Fruit fly (Drosophila melanogaster) whole organism, prepupa: ENCODE measurements around the gene CG32110.

ENCODE experiments used
- Blimp-1 ChIP-seq: fragments of 200-800 bp; sonication (Bioruptor generic); optimal IDR thresholded peaks from 3 replicates; lab custom pipeline; 2017; ENCODE audit warnings: missing biosample characterization, missing genetic modification characterization, mild to moderate bottlenecking, moderate library complexity, missing genetic modification reagents
- CG10631 ChIP-seq: fragments of 200-800 bp; sonication (Bioruptor generic); optimal IDR thresholded peaks from 2 replicates; lab custom pipeline; 2016; ENCODE audit warnings: missing biosample characterization, missing genetic modification characterization
- CG10669 ChIP-seq: fragments of 200-800 bp; sonication (Bioruptor generic); optimal IDR thresholded peaks from 3 replicates; lab custom pipeline; 2018; ENCODE audit warnings: missing biosample characterization, mild to moderate bottlenecking, missing genetic modification characterization, moderate library complexity
- CG11762 ChIP-seq: fragments of 200-800 bp; sonication (Bioruptor generic); optimal IDR thresholded peaks from 3 replicates; lab custom pipeline; 2016; ENCODE audit warnings: missing biosample characterization, missing genetic modification characterization; ENCODE audit not compliant: insufficient read depth
- CG11902 ChIP-seq: fragments of 200-800 bp; sonication (Bioruptor generic); optimal IDR thresholded peaks from 3 replicates; lab custom pipeline; 2016; ENCODE audit warnings: missing biosample characterization, missing genetic modification characterization
- CG1621 ChIP-seq: fragments of 200-800 bp; sonication (Bioruptor generic); optimal IDR thresholded peaks from 3 replicates; lab custom pipeline; 2018; ENCODE audit warnings: missing biosample characterization, mild to moderate bottlenecking, missing genetic modification characterization
- CG3032 ChIP-seq: fragments of 200-800 bp; optimal IDR thresholded peaks from 2 replicates; lab custom pipeline; 2019; ENCODE audit warnings: missing biosample characterization, mild to moderate bottlenecking, missing genetic modification characterization, moderate library complexity
- CG32006 ChIP-seq: fragments of 200-800 bp; sonication (Bioruptor generic); optimal IDR thresholded peaks from 3 replicates; lab custom pipeline; 2017; ENCODE audit warnings: missing biosample characterization, mild to moderate bottlenecking, missing genetic modification characterization
- CG34406 ChIP-seq: fragments of 200-800 bp; sonication (Bioruptor generic); optimal IDR thresholded peaks from 3 replicates; lab custom pipeline; 2016; ENCODE audit warnings: missing biosample characterization, missing genetic modification characterization
- CG4318 ChIP-seq: fragments of 200-800 bp; sonication (Bioruptor generic); optimal IDR thresholded peaks from 3 replicates; lab custom pipeline; 2017; ENCODE audit warnings: missing biosample characterization, mild to moderate bottlenecking, missing genetic modification characterization
- CG6163 ChIP-seq: fragments of 200-800 bp; sonication (Bioruptor generic); IDR thresholded peaks from 3 replicates; pipeline ENCODE4 v1.3.6; 2022; ENCODE audit warnings: missing biosample characterization, missing genetic modification characterization
- CG6276 ChIP-seq: fragments of 200-800 bp; sonication (Bioruptor generic); optimal IDR thresholded peaks from 2 replicates; lab custom pipeline; 2017; ENCODE audit warnings: missing biosample characterization, mild to moderate bottlenecking, missing genetic modification characterization
- CG6808 ChIP-seq: fragments of 200-800 bp; sonication (Bioruptor generic); optimal IDR thresholded peaks from 3 replicates; lab custom pipeline; 2017; ENCODE audit warnings: missing biosample characterization, missing genetic modification characterization, mild to moderate bottlenecking, moderate library complexity, missing genetic modification reagents
- CG6854 ChIP-seq: fragments of 200-800 bp; sonication (Bioruptor generic); optimal IDR thresholded peaks from 2 replicates; lab custom pipeline; 2017; ENCODE audit warnings: missing biosample characterization, mild to moderate bottlenecking, missing genetic modification characterization
- CG7368 ChIP-seq: fragments of 200-800 bp; sonication (Bioruptor generic); optimal IDR thresholded peaks from 3 replicates; lab custom pipeline; 2016; ENCODE audit warnings: missing biosample characterization, missing genetic modification characterization
- CG8319 ChIP-seq: fragments of 200-800 bp; sonication (Bioruptor generic); optimal IDR thresholded peaks from 3 replicates; lab custom pipeline; 2016; ENCODE audit warnings: missing biosample characterization, missing genetic modification characterization
- CG8632 ChIP-seq: fragments of 200-800 bp; sonication (Bioruptor generic); optimal IDR thresholded peaks from 3 replicates; lab custom pipeline; 2016; ENCODE audit warnings: missing biosample characterization, missing genetic modification characterization
- Eip75B ChIP-seq: fragments of 200-800 bp; sonication (Bioruptor generic); optimal IDR thresholded peaks from 3 replicates; lab custom pipeline; 2016; ENCODE audit warnings: missing biosample characterization, missing genetic modification characterization
- Eip78C ChIP-seq: fragments of 200-800 bp; sonication (Bioruptor generic); peaks from one replicate; lab custom pipeline; 2016; ENCODE audit warnings: missing biosample characterization, missing genetic modification characterization
- Ets21C ChIP-seq: fragments of 200-800 bp; sonication (Bioruptor generic); optimal IDR thresholded peaks from 3 replicates; lab custom pipeline; 2016; ENCODE audit warnings: missing biosample characterization, missing genetic modification characterization
- Hr38 ChIP-seq: sonication (Bioruptor generic); optimal IDR thresholded peaks from 2 replicates; lab custom pipeline; 2016; ENCODE audit warnings: missing biosample characterization, missing genetic modification characterization
- Hr39 ChIP-seq: fragments of 200-800 bp; sonication (Bioruptor generic); optimal IDR thresholded peaks from 2 replicates; lab custom pipeline; 2016; ENCODE audit warnings: missing biosample characterization, missing genetic modification characterization
- Lpt ChIP-seq: fragments of 200-800 bp; sonication (Bioruptor generic); optimal IDR thresholded peaks from 3 replicates; lab custom pipeline; 2016; ENCODE audit warnings: missing biosample characterization, missing genetic modification characterization
- Met ChIP-seq: fragments of 200-800 bp; sonication (Bioruptor generic); optimal IDR thresholded peaks from 3 replicates; lab custom pipeline; 2016; ENCODE audit warnings: missing biosample characterization, missing genetic modification characterization
- Smox ChIP-seq: fragments of 200-800 bp; sonication (Bioruptor generic); optimal IDR thresholded peaks from 3 replicates; lab custom pipeline; 2016; ENCODE audit warnings: missing biosample characterization, missing genetic modification characterization
- Sox14 ChIP-seq: fragments of 200-800 bp; sonication (Bioruptor generic); optimal IDR thresholded peaks from 3 replicates; lab custom pipeline; 2016; ENCODE audit warnings: missing biosample characterization, missing genetic modification characterization
- acj6 ChIP-seq: fragments of 200-800 bp; sonication (Bioruptor generic); optimal IDR thresholded peaks from 3 replicates; lab custom pipeline; 2016; ENCODE audit warnings: missing biosample characterization, missing genetic modification characterization
- cyc ChIP-seq: fragments of 200-800 bp; sonication (Bioruptor generic); optimal IDR thresholded peaks from 3 replicates; lab custom pipeline; 2016; ENCODE audit warnings: missing biosample characterization, missing genetic modification characterization
- dsx ChIP-seq: fragments of 200-800 bp; optimal IDR thresholded peaks from 3 replicates; lab custom pipeline; 2019; ENCODE audit warnings: missing biosample characterization, mild to moderate bottlenecking, missing genetic modification characterization, moderate library complexity; ENCODE audit not compliant: poor library complexity, severe bottlenecking
- fkh ChIP-seq: fragments of 200-800 bp; sonication (Bioruptor generic); optimal IDR thresholded peaks from 3 replicates; lab custom pipeline; 2017; ENCODE audit warnings: missing biosample characterization, mild to moderate bottlenecking, missing genetic modification characterization, moderate library complexity
- lz ChIP-seq: fragments of 200-800 bp; sonication (Bioruptor generic); optimal IDR thresholded peaks from 3 replicates; lab custom pipeline; 2016; ENCODE audit warnings: missing biosample characterization, missing genetic modification characterization
- net ChIP-seq: fragments of 200-800 bp; sonication (Bioruptor generic); optimal IDR thresholded peaks from 3 replicates; lab custom pipeline; 2016; ENCODE audit warnings: missing biosample characterization, missing genetic modification characterization
- salr ChIP-seq, 2 experiments: fragments of 200-800 bp; sonication (Bioruptor generic); optimal IDR thresholded peaks; 3 replicates each; lab custom pipeline; 2016 to 2018; ENCODE audit warnings: missing biosample characterization in 2 of 2, missing genetic modification characterization in 2 of 2, mild to moderate bottlenecking in 1 of 2
- ss ChIP-seq, 2 experiments: fragments of 200-800 bp; sonication (Bioruptor generic); optimal IDR thresholded peaks; 2 replicates in 1 of 2; 3 replicates in 1 of 2; lab custom pipeline; 2017 to 2018; ENCODE audit warnings: mild to moderate bottlenecking in 2 of 2, missing biosample characterization in 2 of 2, missing genetic modification characterization in 2 of 2, moderate library complexity in 1 of 2
- svp ChIP-seq: fragments of 200-800 bp; sonication (Bioruptor generic); peaks from one replicate; lab custom pipeline; 2016; ENCODE audit warnings: missing biosample characterization, missing genetic modification characterization
- topi ChIP-seq: fragments of 200-800 bp; sonication (Bioruptor generic); optimal IDR thresholded peaks from 3 replicates; lab custom pipeline; 2016; ENCODE audit warnings: missing biosample characterization, missing genetic modification characterization
- vri ChIP-seq: fragments of 200-800 bp; sonication (Bioruptor generic); optimal IDR thresholded peaks from 3 replicates; lab custom pipeline; 2016; ENCODE audit warnings: missing biosample characterization, mild to moderate bottlenecking, missing genetic modification characterization

Gene CG32110

DNA sequence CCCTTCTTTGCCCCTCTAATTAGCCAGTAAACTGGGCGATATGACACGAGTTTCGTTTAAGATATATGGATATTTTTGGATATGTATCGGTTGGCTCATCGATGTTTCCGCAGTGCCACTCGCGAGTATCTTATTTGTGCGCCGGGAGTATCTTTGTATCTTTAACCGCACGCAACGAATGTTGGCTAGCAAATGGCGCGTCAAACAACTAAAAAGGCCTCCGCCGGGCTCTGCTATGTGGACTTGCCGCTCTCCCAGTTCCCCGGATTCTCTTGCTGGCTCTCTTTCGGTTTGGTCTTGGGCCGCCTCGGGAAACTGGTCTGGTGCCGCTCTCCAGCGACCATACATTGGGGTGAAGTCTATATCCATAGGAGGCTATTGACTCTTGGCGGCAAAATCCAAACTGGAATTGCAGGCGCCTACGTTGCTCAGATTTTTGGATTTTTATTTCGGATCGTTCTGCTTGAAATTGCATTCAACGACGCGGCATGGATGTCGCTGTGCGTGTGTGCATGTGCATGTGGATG lies 23.9 kb downstream of the CG32110 start (continued):
- TF ChIP-seq Sox14 (GFP tag; lab: Kevin White, UChicago) (no peak), CG6808 (GFP tag; lab: Kevin White, UChicago) (peak; percentile 57), CG10669 (GFP tag; lab: Kevin White, UChicago) (no peak), topi (GFP tag; lab: Kevin White, UChicago) (no peak), CG6854 (GFP tag; lab: Kevin White, UChicago) (peak; percentile 58), CG6276 (peak; percentile 56), CG1621 (tag; lab: Kevin White, UChicago) (peak; percentile 87), Smox (GFP tag; lab: Kevin White, UChicago) (no peak), Hr39 (GFP tag; lab: Kevin White, UChicago) (no peak), CG3032 (tag; lab: Kevin White, UChicago) (no peak), Met (no peak), fkh (GFP tag; lab: Kevin White, UChicago) (no peak), cyc (no peak), CG11762 (no peak), svp (GFP tag; lab: Kevin White, UChicago) (no peak), dsx (GFP tag; lab: Kevin White, UChicago) (peak; percentile 40), net (GFP tag; lab: Kevin White, UChicago) (peak; percentile 35), CG8319 (GFP tag; lab: Kevin White, UChicago) (no peak), CG7368 (GFP tag; lab: Kevin White, UChicago) (no peak), Ets21C (GFP tag; lab: Kevin White, UChicago) (no peak)

DNA sequence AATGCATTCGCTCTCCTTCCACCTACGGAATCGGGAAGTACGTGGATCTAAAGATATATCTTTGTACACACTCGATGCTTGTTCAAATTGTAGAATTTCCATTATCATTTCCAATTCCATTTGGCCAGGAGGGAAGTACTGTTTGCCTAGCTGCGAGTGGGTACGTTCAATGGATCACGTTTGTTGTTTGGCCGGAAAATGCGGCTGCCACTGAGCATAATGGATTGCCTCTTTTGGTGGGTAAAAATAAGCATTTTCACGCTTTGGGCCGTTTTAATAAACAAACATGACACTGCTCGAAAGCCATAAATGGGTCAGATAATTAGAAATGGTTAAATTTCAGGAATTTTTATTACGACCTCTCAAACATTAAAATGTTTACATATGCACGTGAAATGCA lies 24.8 kb downstream of the CG32110 start:
- TF ChIP-seq Blimp-1 (GFP tag; lab: Kevin White, UChicago) = no peak
- no peak for TF ChIP-seq salr (GFP tag; optimal IDR thresholded peaks at IDR 0.05; lab: Kevin White, UChicago)
- TF ChIP-seq acj6 (GFP tag; lab: Kevin White, UChicago) = no peak
- no peak for TF ChIP-seq Lpt (GFP tag; lab: Kevin White, UChicago)
- TF ChIP-seq CG10631 (GFP tag; lab: Kevin White, UChicago) = no peak
- TF ChIP-seq CG11902 (GFP tag; lab: Kevin White, UChicago) = no peak
- TF ChIP-seq CG8319 (GFP tag; lab: Kevin White, UChicago) = no peak
- TF ChIP-seq Hr38 (GFP tag; lab: Kevin White, UChicago) = no peak
- no peak for TF ChIP-seq Ets21C (GFP tag; lab: Kevin White, UChicago)
- TF ChIP-seq fkh (GFP tag; lab: Kevin White, UChicago) = peak; percentile 12
- TF ChIP-seq CG34406 (GFP tag; lab: Kevin White, UChicago) = no peak
- no peak for TF ChIP-seq CG8632 (GFP tag; lab: Kevin White, UChicago)
- no peak for TF ChIP-seq CG11762
- peak; percentile 14 for TF ChIP-seq CG32006 (GFP tag; lab: Kevin White, UChicago)
- TF ChIP-seq CG4318 (GFP tag; lab: Kevin White, UChicago) = no peak
- no peak for TF ChIP-seq ss (GFP tag; optimal IDR thresholded peaks at IDR 0.05; lab: Kevin White, UChicago)
- TF ChIP-seq CG6163 = 0 out of 3 replicates have a peak, but pooled peaks have one; percentile 34

DNA sequence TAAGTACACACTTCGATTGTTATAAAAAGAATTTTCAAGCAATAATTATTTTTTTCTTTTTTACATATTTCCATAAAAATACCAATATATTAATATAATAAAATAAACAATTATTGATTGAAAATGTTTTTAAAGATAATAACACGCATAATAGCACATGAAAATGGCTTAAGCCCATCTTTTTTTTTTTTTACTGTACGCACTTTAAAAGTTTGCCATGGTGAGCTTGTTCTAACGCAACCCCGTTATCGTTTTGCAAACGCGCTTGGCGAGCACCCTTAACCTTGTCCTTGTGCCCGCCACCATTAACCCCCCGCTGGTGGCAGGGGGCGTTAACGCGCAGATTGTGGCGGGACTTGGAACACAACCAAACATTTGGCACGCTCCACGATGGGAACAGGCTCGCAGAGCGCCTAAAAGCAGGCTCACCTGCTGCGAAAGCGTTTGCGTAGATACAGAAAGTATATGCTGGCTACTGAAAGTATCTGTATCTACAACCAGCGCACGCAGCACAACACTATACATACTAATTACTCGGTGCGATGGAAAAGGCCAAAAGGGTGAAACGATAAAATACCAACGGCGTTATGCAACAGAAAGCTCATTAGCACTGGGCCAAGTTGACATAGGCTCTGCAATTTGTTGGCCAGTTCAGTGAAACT lies 25.5 kb downstream of the CG32110 start:
- TF ChIP-seq lz (GFP tag; lab: Kevin White, UChicago) (no peak), salr (GFP tag; optimal IDR thresholded peaks at IDR 0.05; lab: Kevin White, UChicago) (peak in 1 of 2 experiments; percentile 9), CG11902 (GFP tag; lab: Kevin White, UChicago) (no peak), vri (GFP tag; lab: Kevin White, UChicago) (peak; percentile 73), svp (GFP tag; lab: Kevin White, UChicago) (peak; percentile 45), acj6 (GFP tag; lab: Kevin White, UChicago) (no peak), Eip75B (no peak), Eip78C (GFP tag; lab: Kevin White, UChicago) (peak; percentile 25), fkh (GFP tag; lab: Kevin White, UChicago) (peak; percentile 45), CG1621 (tag; lab: Kevin White, UChicago) (no peak), CG7368 (GFP tag; lab: Kevin White, UChicago) (no peak), cyc (no peak), CG11762 (no peak), Hr38 (GFP tag; lab: Kevin White, UChicago) (no peak)
